Fruit fly (Drosophila melanogaster) whole organism, prepupa: Measurements from ENCODE around the gene Shawn.

ENCODE experiments used
- Blimp-1 ChIP-seq: fragments of 200-800 bp; sonication (Bioruptor generic); optimal IDR thresholded peaks from 3 replicates; lab custom pipeline; 2017; ENCODE audit warnings: missing biosample characterization, missing genetic modification characterization, mild to moderate bottlenecking, moderate library complexity, missing genetic modification reagents
- CG10631 ChIP-seq: fragments of 200-800 bp; sonication (Bioruptor generic); optimal IDR thresholded peaks from 2 replicates; lab custom pipeline; 2016; ENCODE audit warnings: missing biosample characterization, missing genetic modification characterization
- CG10669 ChIP-seq: fragments of 200-800 bp; sonication (Bioruptor generic); optimal IDR thresholded peaks from 3 replicates; lab custom pipeline; 2018; ENCODE audit warnings: missing biosample characterization, mild to moderate bottlenecking, missing genetic modification characterization, moderate library complexity
- CG11902 ChIP-seq: fragments of 200-800 bp; sonication (Bioruptor generic); optimal IDR thresholded peaks from 3 replicates; lab custom pipeline; 2016; ENCODE audit warnings: missing biosample characterization, missing genetic modification characterization
- CG1621 ChIP-seq: fragments of 200-800 bp; sonication (Bioruptor generic); optimal IDR thresholded peaks from 3 replicates; lab custom pipeline; 2018; ENCODE audit warnings: missing biosample characterization, mild to moderate bottlenecking, missing genetic modification characterization
- CG16779 ChIP-seq: fragments of 200-800 bp; sonication (Bioruptor generic); optimal IDR thresholded peaks from 3 replicates; lab custom pipeline; 2017; ENCODE audit warnings: missing biosample characterization, mild to moderate bottlenecking, missing genetic modification characterization
- CG3032 ChIP-seq: fragments of 200-800 bp; optimal IDR thresholded peaks from 2 replicates; lab custom pipeline; 2019; ENCODE audit warnings: missing biosample characterization, mild to moderate bottlenecking, missing genetic modification characterization, moderate library complexity
- CG31627 ChIP-seq: fragments of 200-800 bp; sonication (Bioruptor generic); optimal IDR thresholded peaks from 3 replicates; lab custom pipeline; 2016; ENCODE audit warnings: missing biosample characterization, missing genetic modification characterization
- CG34406 ChIP-seq: fragments of 200-800 bp; sonication (Bioruptor generic); optimal IDR thresholded peaks from 3 replicates; lab custom pipeline; 2016; ENCODE audit warnings: missing biosample characterization, missing genetic modification characterization
- CG3919 ChIP-seq: fragments of 200-800 bp; sonication (Bioruptor generic); optimal IDR thresholded peaks from 3 replicates; lab custom pipeline; 2016; ENCODE audit warnings: missing biosample characterization, missing genetic modification characterization
- CG4318 ChIP-seq: fragments of 200-800 bp; sonication (Bioruptor generic); optimal IDR thresholded peaks from 3 replicates; lab custom pipeline; 2017; ENCODE audit warnings: missing biosample characterization, mild to moderate bottlenecking, missing genetic modification characterization
- CG6163 ChIP-seq: fragments of 200-800 bp; sonication (Bioruptor generic); IDR thresholded peaks from 3 replicates; pipeline ENCODE4 v1.3.6; 2022; ENCODE audit warnings: missing biosample characterization, missing genetic modification characterization
- CG6276 ChIP-seq: fragments of 200-800 bp; sonication (Bioruptor generic); optimal IDR thresholded peaks from 2 replicates; lab custom pipeline; 2017; ENCODE audit warnings: missing biosample characterization, mild to moderate bottlenecking, missing genetic modification characterization
- CG6792 ChIP-seq: fragments of 200-800 bp; sonication (Bioruptor generic); optimal IDR thresholded peaks from 3 replicates; lab custom pipeline; 2016; ENCODE audit warnings: missing biosample characterization, missing genetic modification characterization
- CG6808 ChIP-seq: fragments of 200-800 bp; sonication (Bioruptor generic); optimal IDR thresholded peaks from 3 replicates; lab custom pipeline; 2017; ENCODE audit warnings: missing biosample characterization, missing genetic modification characterization, mild to moderate bottlenecking, moderate library complexity, missing genetic modification reagents
- CG6854 ChIP-seq: fragments of 200-800 bp; sonication (Bioruptor generic); optimal IDR thresholded peaks from 2 replicates; lab custom pipeline; 2017; ENCODE audit warnings: missing biosample characterization, mild to moderate bottlenecking, missing genetic modification characterization
- CG7368 ChIP-seq: fragments of 200-800 bp; sonication (Bioruptor generic); optimal IDR thresholded peaks from 3 replicates; lab custom pipeline; 2016; ENCODE audit warnings: missing biosample characterization, missing genetic modification characterization
- CG8119 ChIP-seq: fragments of 200-800 bp; sonication (Bioruptor generic); IDR thresholded peaks from 3 replicates; pipeline ENCODE4 v1.3.6; 2022; ENCODE audit warnings: missing biosample characterization, missing genetic modification characterization
- CG8319 ChIP-seq: fragments of 200-800 bp; sonication (Bioruptor generic); optimal IDR thresholded peaks from 3 replicates; lab custom pipeline; 2016; ENCODE audit warnings: missing biosample characterization, missing genetic modification characterization
- CG8632 ChIP-seq: fragments of 200-800 bp; sonication (Bioruptor generic); optimal IDR thresholded peaks from 3 replicates; lab custom pipeline; 2016; ENCODE audit warnings: missing biosample characterization, missing genetic modification characterization
- CG9139 ChIP-seq: fragments of 200-800 bp; sonication (Bioruptor generic); optimal IDR thresholded peaks from 3 replicates; lab custom pipeline; 2017; ENCODE audit warnings: missing biosample characterization, mild to moderate bottlenecking, missing genetic modification characterization
- Eip75B ChIP-seq: fragments of 200-800 bp; sonication (Bioruptor generic); optimal IDR thresholded peaks from 3 replicates; lab custom pipeline; 2016; ENCODE audit warnings: missing biosample characterization, missing genetic modification characterization
- Eip78C ChIP-seq: fragments of 200-800 bp; sonication (Bioruptor generic); peaks from one replicate; lab custom pipeline; 2016; ENCODE audit warnings: missing biosample characterization, missing genetic modification characterization
- Eip93F ChIP-seq: fragments of 200-800 bp; sonication (Bioruptor generic); optimal IDR thresholded peaks from 2 replicates; lab custom pipeline; 2016; ENCODE audit warnings: missing biosample characterization, mild to moderate bottlenecking, missing genetic modification characterization
- Ets96B ChIP-seq: fragments of 200-800 bp; optimal IDR thresholded peaks from 2 replicates; lab custom pipeline; 2019; ENCODE audit warnings: missing biosample characterization, mild to moderate bottlenecking, missing genetic modification characterization, moderate library complexity
- Gug ChIP-seq: fragments of 200-800 bp; sonication (Bioruptor generic); IDR thresholded peaks from 2 replicates; pipeline ENCODE4 v1.3.6; 2022; ENCODE audit warnings: missing biosample characterization, missing genetic modification characterization
- Hr38 ChIP-seq: sonication (Bioruptor generic); optimal IDR thresholded peaks from 2 replicates; lab custom pipeline; 2016; ENCODE audit warnings: missing biosample characterization, missing genetic modification characterization
- Hr39 ChIP-seq: fragments of 200-800 bp; sonication (Bioruptor generic); optimal IDR thresholded peaks from 2 replicates; lab custom pipeline; 2016; ENCODE audit warnings: missing biosample characterization, missing genetic modification characterization
- Hr4 ChIP-seq: fragments of 200-800 bp; sonication (Bioruptor generic); optimal IDR thresholded peaks from 3 replicates; lab custom pipeline; 2016; ENCODE audit warnings: missing biosample characterization, missing genetic modification characterization
- Met ChIP-seq: fragments of 200-800 bp; sonication (Bioruptor generic); optimal IDR thresholded peaks from 3 replicates; lab custom pipeline; 2016; ENCODE audit warnings: missing biosample characterization, missing genetic modification characterization
- Sox15 ChIP-seq: fragments of 200-800 bp; sonication (Bioruptor generic); optimal IDR thresholded peaks from 3 replicates; lab custom pipeline; 2016; ENCODE audit warnings: missing biosample characterization, missing genetic modification characterization
- achi ChIP-seq: fragments of 200-800 bp; sonication (Bioruptor generic); optimal IDR thresholded peaks from 3 replicates; lab custom pipeline; 2016; ENCODE audit warnings: missing biosample characterization, missing genetic modification characterization
- dsx ChIP-seq: fragments of 200-800 bp; optimal IDR thresholded peaks from 3 replicates; lab custom pipeline; 2019; ENCODE audit warnings: missing biosample characterization, mild to moderate bottlenecking, missing genetic modification characterization, moderate library complexity; ENCODE audit not compliant: poor library complexity, severe bottlenecking
- esn ChIP-seq: fragments of 200-800 bp; sonication (Bioruptor generic); optimal IDR thresholded peaks from 2 replicates; lab custom pipeline; 2016; ENCODE audit warnings: missing biosample characterization, mild to moderate bottlenecking, missing genetic modification characterization, moderate library complexity
- fd59A ChIP-seq: fragments of 200-800 bp; sonication (Bioruptor generic); optimal IDR thresholded peaks from 2 replicates; lab custom pipeline; 2017; ENCODE audit warnings: missing biosample characterization, mild to moderate bottlenecking, missing genetic modification characterization, missing genetic modification reagents
- fd85E ChIP-seq: fragments of 200-800 bp; sonication (Bioruptor generic); optimal IDR thresholded peaks from 3 replicates; lab custom pipeline; 2016; ENCODE audit warnings: missing biosample characterization, missing genetic modification characterization
- fkh ChIP-seq: fragments of 200-800 bp; sonication (Bioruptor generic); optimal IDR thresholded peaks from 3 replicates; lab custom pipeline; 2017; ENCODE audit warnings: missing biosample characterization, mild to moderate bottlenecking, missing genetic modification characterization, moderate library complexity
- spab ChIP-seq: fragments of 200-800 bp; sonication (Bioruptor generic); optimal IDR thresholded peaks from 2 replicates; lab custom pipeline; 2017; ENCODE audit warnings: missing biosample characterization, mild to moderate bottlenecking, missing genetic modification characterization, missing genetic modification reagents
- ss ChIP-seq, 2 experiments: fragments of 200-800 bp; sonication (Bioruptor generic); optimal IDR thresholded peaks; 2 replicates in 1 of 2; 3 replicates in 1 of 2; lab custom pipeline; 2017 to 2018; ENCODE audit warnings: mild to moderate bottlenecking in 2 of 2, missing biosample characterization in 2 of 2, missing genetic modification characterization in 2 of 2, moderate library complexity in 1 of 2
- svp ChIP-seq: fragments of 200-800 bp; sonication (Bioruptor generic); peaks from one replicate; lab custom pipeline; 2016; ENCODE audit warnings: missing biosample characterization, missing genetic modification characterization

The Shawn gene

DNA sequence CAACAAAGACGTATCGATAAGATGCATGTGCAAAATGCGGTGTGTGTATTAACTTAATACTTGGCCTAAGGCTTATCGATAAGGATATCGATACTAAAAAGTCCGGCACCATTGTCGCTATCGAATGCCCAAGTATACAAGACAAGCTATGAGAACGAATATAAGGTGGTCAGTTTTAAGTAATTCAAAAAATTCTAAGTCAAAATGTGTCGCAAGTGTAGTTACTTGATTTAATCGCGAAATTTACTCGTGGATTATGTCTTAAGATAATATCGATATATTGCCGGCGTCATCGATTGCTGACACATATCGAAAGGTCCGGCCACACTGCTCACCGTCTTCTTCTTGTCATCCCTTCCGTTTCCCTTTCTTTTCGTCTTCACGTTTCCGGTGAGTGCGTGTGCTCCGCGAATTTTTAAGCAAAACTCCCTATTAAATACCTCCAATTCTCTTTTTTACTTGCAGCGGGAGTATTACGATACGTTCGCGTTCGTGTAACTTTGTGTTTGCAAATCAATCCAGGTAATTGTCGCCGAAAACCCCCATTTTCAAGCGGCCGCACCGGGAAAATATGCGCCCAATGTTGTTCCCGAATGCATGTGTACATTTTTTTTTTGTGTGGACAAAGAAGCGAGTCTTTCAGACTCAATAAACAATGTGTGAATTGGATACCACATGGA, 13.5 kb upstream of the Shawn start, which contains the start of gene RpS10b (continued):
- TF ChIP-seq Eip93F (GFP tag; lab: Kevin White, UChicago) (no peak), svp (GFP tag; lab: Kevin White, UChicago) (peak; percentile 70), Sox15 (GFP tag; lab: Kevin White, UChicago) (peak; percentile 54), esn (GFP tag; lab: Kevin White, UChicago) (peak; percentile 90), Ets96B (tag; lab: Kevin White, UChicago) (peak; percentile 17), CG6808 (GFP tag; lab: Kevin White, UChicago) (peak; percentile 78), fkh (GFP tag; lab: Kevin White, UChicago) (peak; percentile 86), CG10631 (GFP tag; lab: Kevin White, UChicago) (peak; percentile 31), dsx (GFP tag; lab: Kevin White, UChicago) (peak; percentile 17)

DNA sequence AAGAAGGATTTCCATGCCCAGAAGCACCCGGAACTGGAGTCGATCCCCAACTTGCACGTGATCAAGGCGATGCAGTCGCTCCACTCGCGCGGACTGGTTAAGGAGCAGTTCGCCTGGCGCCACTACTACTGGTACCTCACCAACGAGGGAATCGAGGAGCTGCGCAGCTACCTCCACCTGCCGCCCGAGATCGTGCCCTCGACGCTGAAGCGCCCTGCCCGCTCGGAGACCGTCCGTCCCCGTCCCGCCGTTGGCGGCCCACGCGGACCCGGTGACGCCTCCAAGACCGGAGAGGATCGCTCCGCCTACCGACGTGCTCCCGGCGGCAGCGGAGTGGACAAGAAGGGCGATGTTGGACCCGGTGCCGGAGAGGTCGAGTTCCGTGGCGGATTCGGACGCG, 12.8 kb upstream of the Shawn start:
- no peak for TF ChIP-seq ss (GFP tag; optimal IDR thresholded peaks at IDR 0.05; lab: Kevin White, UChicago)
- no peak for TF ChIP-seq fd85E (GFP tag; lab: Kevin White, UChicago)
- TF ChIP-seq spab (GFP tag; lab: Kevin White, UChicago) = no peak
- no peak for TF ChIP-seq CG6163 (GFP tag; lab: Robert Waterston, UW)
- TF ChIP-seq Hr38 (GFP tag; lab: Kevin White, UChicago) = no peak
- TF ChIP-seq CG3032 (tag; lab: Kevin White, UChicago) = no peak
- TF ChIP-seq CG10669 (GFP tag; lab: Kevin White, UChicago) = no peak

DNA sequence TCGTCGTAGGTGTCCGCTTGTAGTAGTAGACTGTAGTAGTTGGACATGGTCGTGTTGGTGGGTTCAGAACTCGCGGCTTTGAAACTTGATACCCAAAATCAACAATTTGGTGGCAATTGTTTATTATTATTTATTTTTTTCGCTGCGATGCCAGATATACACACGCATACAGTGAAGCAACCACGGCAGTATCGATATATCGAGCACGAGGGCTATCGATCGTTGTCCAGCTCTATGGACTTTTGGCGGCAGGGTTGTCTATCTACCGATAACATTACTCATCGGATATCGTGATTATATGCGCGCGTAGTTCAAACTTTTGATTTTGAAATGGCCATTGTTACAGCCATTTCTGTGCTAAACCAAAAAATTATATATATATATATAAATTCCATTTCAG, 9.7 kb upstream of the Shawn start, which contains the start of gene CG14220:
TSS of gene CG14220 (minus strand) at position 208 of the 400 bp plus-strand sequence.
- peak; percentile 22 for TF ChIP-seq svp (GFP tag; lab: Kevin White, UChicago)
- no peak for TF ChIP-seq CG3919 (GFP tag; lab: Kevin White, UChicago)
- TF ChIP-seq Hr39 (GFP tag; lab: Kevin White, UChicago) = no peak
- TF ChIP-seq Hr4 (GFP tag; lab: Kevin White, UChicago) = no peak
- TF ChIP-seq fkh (GFP tag; lab: Kevin White, UChicago) = peak; percentile 2
- TF ChIP-seq CG3032 (tag; lab: Kevin White, UChicago) = peak; percentile 12

DNA sequence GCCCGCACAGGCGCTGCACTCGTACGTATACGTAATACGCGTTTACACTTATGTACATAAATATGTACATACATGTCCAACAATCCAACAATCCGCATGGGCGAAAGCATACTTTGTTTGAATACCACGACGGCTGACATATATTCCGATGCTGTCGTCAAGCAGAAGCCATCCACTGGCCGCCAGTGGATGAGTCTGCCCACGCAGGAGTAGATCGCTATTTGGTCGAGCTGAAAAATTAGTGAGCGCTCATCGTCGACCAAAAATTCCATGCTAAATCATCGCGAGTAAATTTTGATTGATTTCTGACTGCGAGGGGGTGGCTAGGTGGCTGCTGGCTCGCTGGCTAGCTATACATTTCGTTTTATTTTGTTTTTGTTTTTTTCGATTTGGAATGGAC, 8.8 kb upstream of the Shawn start:
- no peak for TF ChIP-seq CG9139 (GFP tag; lab: Kevin White, UChicago)
- no peak for TF ChIP-seq Ets96B (tag; lab: Kevin White, UChicago)
- peak; percentile 9 for TF ChIP-seq fkh (GFP tag; lab: Kevin White, UChicago)

DNA sequence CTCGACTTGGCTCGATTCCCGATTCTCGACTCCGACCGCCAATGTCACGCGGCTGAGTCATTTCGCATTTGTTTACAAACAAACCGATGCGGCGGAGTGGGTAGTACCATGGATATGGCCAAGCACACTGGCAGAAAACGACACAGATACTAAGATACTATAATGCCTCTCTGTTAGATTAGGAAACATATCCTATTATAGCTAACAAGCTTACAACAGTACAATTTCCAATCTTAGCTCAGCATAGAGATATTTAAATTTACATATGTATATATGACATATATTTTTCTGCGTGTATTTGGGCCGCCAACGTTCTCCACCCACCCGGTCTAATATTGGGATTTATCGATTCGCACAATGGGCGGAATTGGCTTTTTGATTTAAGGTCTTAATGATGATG, 7.4 kb upstream of the Shawn start:
- TF ChIP-seq CG1621 (tag; lab: Kevin White, UChicago) (peak; percentile 27), achi (GFP tag; lab: Kevin White, UChicago) (peak; percentile 74), CG6276 (GFP tag; lab: Kevin White, UChicago) (peak; percentile 61), Eip78C (peak; percentile 92), CG8632 (GFP tag; lab: Kevin White, UChicago) (peak; percentile 21), CG3032 (tag; lab: Kevin White, UChicago) (peak; percentile 68), CG7368 (GFP tag; lab: Kevin White, UChicago) (peak; percentile 60), CG31627 (peak; percentile 43), fkh (GFP tag; lab: Kevin White, UChicago) (peak; percentile 25), Sox15 (GFP tag; lab: Kevin White, UChicago) (peak; percentile 42), Eip75B (GFP tag; lab: Kevin White, UChicago) (peak; percentile 80), CG8319 (peak; percentile 54), Blimp-1 (GFP tag; lab: Kevin White, UChicago) (peak; percentile 8), CG11902 (peak; percentile 58), CG8119 (GFP tag; lab: Robert Waterston, UW) (peak; percentile 85), CG34406 (GFP tag; lab: Kevin White, UChicago) (peak; percentile 44), CG4318 (GFP tag; lab: Kevin White, UChicago) (peak; percentile 65), ss (GFP tag; optimal IDR thresholded peaks at IDR 0.05; lab: Kevin White, UChicago) (peak; percentile 60 to 61), Ets96B (tag; lab: Kevin White, UChicago) (peak; percentile 68), fd59A (GFP tag; lab: Kevin White, UChicago) (peak; percentile 55), CG6808 (GFP tag; lab: Kevin White, UChicago) (peak; percentile 54), Gug (GFP tag; lab: Robert Waterston, UW) (peak; percentile 76), CG16779 (peak; percentile 57), Hr4 (GFP tag; lab: Kevin White, UChicago) (peak; percentile 85), CG6792 (GFP tag; lab: Kevin White, UChicago) (peak; percentile 65), Met (GFP tag; lab: Kevin White, UChicago) (peak; percentile 75), CG6854 (GFP tag; lab: Kevin White, UChicago) (no peak), esn (GFP tag; lab: Kevin White, UChicago) (peak; percentile 64)
